Worm (Caenorhabditis elegans) whole organism, L1 larva: Measurements from ENCODE around the gene hmit-1.1.

Experiments used
- C16A3.4 ChIP-seq: fragments of 150-350 bp; optimal IDR thresholded peaks from 2 replicates; lab custom pipeline; 2014; ENCODE audit warnings: missing biosample characterization, missing genetic modification characterization
- C34B4.2 ChIP-seq: sonication (generic microtip); optimal IDR thresholded peaks from 2 replicates; lab custom pipeline; 2017; ENCODE audit warnings: mild to moderate bottlenecking, missing genetic modification characterization, missing compliant biosample characterization
- Y116A8C.19 ChIP-seq: sonication (generic microtip); optimal IDR thresholded peaks from 2 replicates; lab custom pipeline; 2016; ENCODE audit warnings: missing compliant biosample characterization, missing genetic modification characterization, borderline replicate concordance
- ama-1 ChIP-seq: fragments of 150-350 bp; optimal IDR thresholded peaks from 2 replicates; lab custom pipeline; 2014
- blmp-1 ChIP-seq: fragments of 150-350 bp; optimal IDR thresholded peaks from 2 replicates; lab custom pipeline; 2014; ENCODE audit warnings: missing biosample characterization, missing genetic modification characterization
- ceh-8 ChIP-seq: fragments of 200-800 bp; sonication (Bioruptor generic); optimal IDR thresholded peaks from 2 replicates; lab custom pipeline; 2018; ENCODE audit warnings: mild to moderate bottlenecking, missing genetic modification characterization, moderate library complexity, missing compliant biosample characterization
- ceh-82 ChIP-seq, 3 experiments: fragments of 150-350 bp in 1 of 3; sonication (generic microtip) in 2 of 3; optimal IDR thresholded peaks; 2 replicates each; lab custom pipeline; 2014 to 2017; ENCODE audit warnings: missing biosample characterization in 3 of 3, missing genetic modification characterization in 3 of 3
- ces-1 ChIP-seq: fragments of 150-350 bp; optimal IDR thresholded peaks from 2 replicates; lab custom pipeline; 2014; ENCODE audit warnings: missing biosample characterization, missing genetic modification reagents, missing genetic modification characterization
- dpl-1 ChIP-seq, 3 experiments: fragments of 150-350 bp in 2 of 3; sonication (generic microtip) in 1 of 3; optimal IDR thresholded peaks; 2 replicates each; lab custom pipeline; 2014 to 2017; ENCODE audit warnings: missing biosample characterization in 3 of 3, missing genetic modification characterization in 3 of 3, missing genetic modification reagents in 3 of 3
- dsc-1 ChIP-seq: sonication (generic microtip); optimal IDR thresholded peaks from 2 replicates; lab custom pipeline; 2016; ENCODE audit warnings: mild to moderate bottlenecking, missing genetic modification characterization, missing compliant biosample characterization
- efl-3 ChIP-seq: fragments of 200-800 bp; sonication (Bioruptor generic); optimal IDR thresholded peaks from 2 replicates; lab custom pipeline; 2018; ENCODE audit warnings: mild to moderate bottlenecking, missing genetic modification characterization, missing compliant biosample characterization
- egl-13 ChIP-seq: sonication (generic microtip); optimal IDR thresholded peaks from 2 replicates; lab custom pipeline; 2016; ENCODE audit warnings: missing genotype, missing genetic modification reagents, missing genetic modification characterization, missing compliant biosample characterization
- egl-27 ChIP-seq, 2 experiments: fragments of 150-350 bp in 1 of 2; sonication (generic microtip); optimal IDR thresholded peaks; 3 replicates each; lab custom pipeline; 2017 to 2018; ENCODE audit warnings: missing biosample characterization in 2 of 2, missing genetic modification characterization in 2 of 2, missing genetic modification reagents in 2 of 2
- elt-2 ChIP-seq: sonication (generic microtip); optimal IDR thresholded peaks from 2 replicates; lab custom pipeline; 2016; ENCODE audit warnings: missing genetic modification characterization, mild to moderate bottlenecking, inconsistent platforms, missing compliant biosample characterization, missing genetic modification reagents
- elt-3 ChIP-seq, 6 experiments: fragments of 150-350 bp in 1 of 6; sonication (generic microtip); optimal IDR thresholded peaks; 2 replicates each; lab custom pipeline; 2017 to 2018; ENCODE audit warnings: missing biosample characterization in 6 of 6, missing genetic modification characterization in 6 of 6, inconsistent platforms in 1 of 6
- ets-5 ChIP-seq: fragments of 200-800 bp; sonication (Bioruptor generic); IDR thresholded peaks from 2 replicates; pipeline ENCODE4 v1.3.6; 2022; ENCODE audit warnings: missing genetic modification characterization, missing compliant biosample characterization
- fos-1 ChIP-seq: fragments of 150-350 bp; optimal IDR thresholded peaks from 2 replicates; lab custom pipeline; 2014; ENCODE audit warnings: missing biosample characterization, missing genetic modification characterization
- grh-1 ChIP-seq: fragments of 200-800 bp; sonication (Bioruptor generic); IDR thresholded peaks from 2 replicates; pipeline ENCODE4 v1.3.6; 2022; ENCODE audit warnings: missing genetic modification reagents, missing genetic modification characterization, missing compliant biosample characterization
- hlh-4 ChIP-seq: sonication (generic microtip); optimal IDR thresholded peaks from 2 replicates; lab custom pipeline; 2016; ENCODE audit warnings: mild to moderate bottlenecking, missing genetic modification characterization, missing compliant biosample characterization
- isw-1 ChIP-seq: fragments of 200-800 bp; sonication (Bioruptor generic); IDR thresholded peaks from 2 replicates; pipeline ENCODE4 v1.3.6; 2022; ENCODE audit warnings: missing genetic modification characterization, missing compliant biosample characterization
- jun-1 ChIP-seq: fragments of 150-350 bp; optimal IDR thresholded peaks from 2 replicates; lab custom pipeline; 2014; ENCODE audit warnings: missing biosample characterization, missing genetic modification reagents, missing genetic modification characterization
- lin-13 ChIP-seq: fragments of 150-350 bp; optimal IDR thresholded peaks from 2 replicates; lab custom pipeline; 2014; ENCODE audit warnings: missing biosample characterization, missing genetic modification reagents, missing genetic modification characterization
- lin-14 ChIP-seq: fragments of 200-800 bp; sonication (Bioruptor generic); optimal IDR thresholded peaks from 2 replicates; lab custom pipeline; 2018; ENCODE audit warnings: mild to moderate bottlenecking, missing genetic modification characterization, moderate library complexity, missing compliant biosample characterization
- lin-15B ChIP-seq: fragments of 150-350 bp; sonication (generic microtip); optimal IDR thresholded peaks from 3 replicates; lab custom pipeline; 2014; ENCODE audit warnings: missing biosample characterization, missing genetic modification characterization
- lin-35 ChIP-seq, 2 experiments: fragments of 150-350 bp; optimal IDR thresholded peaks; 2 replicates each; lab custom pipeline; 2014; ENCODE audit warnings: missing biosample characterization in 2 of 2, missing genetic modification characterization in 2 of 2, missing genetic modification reagents in 2 of 2
- lir-3 ChIP-seq: sonication (generic microtip); optimal IDR thresholded peaks from 2 replicates; lab custom pipeline; 2016; ENCODE audit warnings: mild to moderate bottlenecking, missing genetic modification characterization, moderate library complexity, missing compliant biosample characterization; ENCODE audit not compliant: poor library complexity
- lsy-2 ChIP-seq, 2 experiments: fragments of 150-350 bp; optimal IDR thresholded peaks; 2 replicates each; lab custom pipeline; 2014; ENCODE audit warnings: missing biosample characterization in 2 of 2, missing genetic modification characterization in 2 of 2
- mab-9 ChIP-seq: fragments of 200-800 bp; sonication (Bioruptor generic); IDR thresholded peaks from 2 replicates; pipeline ENCODE4 v1.3.6; 2022; ENCODE audit warnings: missing genetic modification reagents, missing genetic modification characterization, missing compliant biosample characterization
- nhr-19 ChIP-seq: fragments of 200-800 bp; sonication (Bioruptor generic); conservative IDR thresholded peaks from 2 replicates; pipeline ENCODE4 v1.3.6; 2022; ENCODE audit warnings: missing genetic modification characterization, missing compliant biosample characterization
- nhr-20 ChIP-seq: sonication (generic microtip); optimal IDR thresholded peaks from 2 replicates; lab custom pipeline; 2016; ENCODE audit warnings: mild to moderate bottlenecking, missing genetic modification characterization, missing compliant biosample characterization
- nhr-28 ChIP-seq: fragments of 150-350 bp; optimal IDR thresholded peaks from 2 replicates; lab custom pipeline; 2014; ENCODE audit warnings: missing biosample characterization, missing genetic modification characterization
- nhr-47 ChIP-seq: sonication (generic microtip); optimal IDR thresholded peaks from 2 replicates; lab custom pipeline; 2016; ENCODE audit warnings: mild to moderate bottlenecking, missing genetic modification characterization, moderate library complexity, missing compliant biosample characterization
- nhr-76 ChIP-seq: sonication (generic microtip); optimal IDR thresholded peaks from 2 replicates; lab custom pipeline; 2017; ENCODE audit warnings: missing biosample characterization, missing genetic modification characterization
- nhr-77 ChIP-seq: fragments of 150-350 bp; optimal IDR thresholded peaks from 2 replicates; lab custom pipeline; 2014; ENCODE audit warnings: missing biosample characterization, missing genetic modification characterization
- nhr-85 ChIP-seq: sonication (generic microtip); peaks from one replicate; lab custom pipeline; 2016; ENCODE audit warnings: missing genetic modification characterization, inconsistent platforms, missing compliant biosample characterization
- nhr-90 ChIP-seq: sonication (generic microtip); optimal IDR thresholded peaks from 2 replicates; lab custom pipeline; 2016; ENCODE audit warnings: mild to moderate bottlenecking, missing genetic modification characterization, missing compliant biosample characterization; ENCODE audit not compliant: poor library complexity
- pag-3 ChIP-seq: sonication (generic microtip); optimal IDR thresholded peaks from 2 replicates; lab custom pipeline; 2017; ENCODE audit warnings: missing genetic modification characterization, mild to moderate bottlenecking, missing compliant biosample characterization, antibody characterized with exemption, borderline replicate concordance; ENCODE audit not compliant: insufficient read depth
- rnt-1 ChIP-seq: sonication (generic microtip); optimal IDR thresholded peaks from 2 replicates; lab custom pipeline; 2016; ENCODE audit warnings: mild to moderate bottlenecking, missing genetic modification characterization, moderate library complexity, missing compliant biosample characterization
- skn-1 ChIP-seq: fragments of 150-350 bp; optimal IDR thresholded peaks from 2 replicates; lab custom pipeline; 2014; ENCODE audit warnings: missing biosample characterization, missing genetic modification characterization
- snpc-4 ChIP-seq: fragments of 150-350 bp; optimal IDR thresholded peaks from 2 replicates; lab custom pipeline; 2014; ENCODE audit warnings: missing biosample characterization, missing genetic modification characterization
- snu-23 ChIP-seq: sonication (generic microtip); optimal IDR thresholded peaks from 2 replicates; lab custom pipeline; 2016; ENCODE audit warnings: missing genetic modification characterization, missing compliant biosample characterization
- sup-37 ChIP-seq: fragments of 200-800 bp; sonication (Bioruptor generic); optimal IDR thresholded peaks from 2 replicates; lab custom pipeline; 2018; ENCODE audit warnings: mild to moderate bottlenecking, missing genetic modification characterization, missing compliant biosample characterization
- swsn-7 ChIP-seq: sonication (generic microtip); optimal IDR thresholded peaks from 2 replicates; lab custom pipeline; 2016; ENCODE audit warnings: missing genetic modification characterization, missing compliant biosample characterization
- tbx-2 ChIP-seq: sonication (generic microtip); optimal IDR thresholded peaks from 2 replicates; lab custom pipeline; 2016; ENCODE audit warnings: missing genetic modification characterization, missing compliant biosample characterization
- unc-130 ChIP-seq: fragments of 150-350 bp; optimal IDR thresholded peaks from 2 replicates; lab custom pipeline; 2017; ENCODE audit warnings: missing biosample characterization, missing genetic modification characterization, inconsistent platforms
- unc-30 ChIP-seq: sonication (generic microtip); optimal IDR thresholded peaks from 2 replicates; lab custom pipeline; 2017; ENCODE audit warnings: missing biosample characterization, missing genetic modification characterization
- unc-62 ChIP-seq: fragments of 150-350 bp; optimal IDR thresholded peaks from 2 replicates; lab custom pipeline; 2014; ENCODE audit warnings: missing biosample characterization, missing genetic modification reagents, missing genetic modification characterization
- unc-86 ChIP-seq: sonication (generic microtip); optimal IDR thresholded peaks from 2 replicates; lab custom pipeline; 2016; ENCODE audit warnings: missing genetic modification characterization, missing compliant biosample characterization
- unc-98 ChIP-seq: fragments of 200-800 bp; sonication (Bioruptor generic); IDR thresholded peaks from 2 replicates; pipeline ENCODE4 v1.3.6; 2022; ENCODE audit warnings: missing genetic modification characterization, missing compliant biosample characterization

The hmit-1.1 gene

DNA sequence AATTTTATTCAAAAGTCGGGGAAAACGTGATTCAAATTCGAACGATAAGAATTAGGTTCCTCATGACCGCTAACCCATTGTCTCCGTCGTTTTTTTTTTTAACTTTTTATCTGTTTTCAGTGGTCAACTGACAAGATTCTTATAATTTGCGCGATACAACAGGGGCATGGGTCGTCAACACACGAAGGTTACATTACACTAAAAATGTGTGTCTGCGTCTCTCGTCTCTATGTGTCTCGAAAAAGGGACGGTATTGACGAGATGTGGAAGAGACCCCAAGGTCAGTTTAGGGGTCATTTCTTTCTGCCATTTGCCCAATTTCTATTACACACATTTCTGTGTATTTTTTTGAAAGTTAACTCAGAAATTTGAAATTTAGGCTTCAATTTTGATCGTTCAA, 52.9 kb downstream of the hmit-1.1 start (continued):
- TF ChIP-seq blmp-1 (tag; lab: Kevin White, UChicago) (peak; percentile 36), grh-1 (GFP tag; lab: Robert Waterston, UW) (no peak), ces-1 (GFP tag; lab: Kevin White, UChicago) (no peak), skn-1 (tag; lab: Kevin White, UChicago) (no peak), pag-3 (tag; lab: Kevin White, UChicago) (no peak), elt-3 (tag; optimal IDR thresholded peaks at IDR 0.05; lab: Kevin White, UChicago) (peak in 4 of 6 experiments; percentile 3 to 24 (median 16)), jun-1 (tag; lab: Kevin White, UChicago) (no peak), C16A3.4 (no peak), lin-15B (no peak), ceh-8 (GFP tag; lab: Kevin White, UChicago) (no peak), snu-23 (GFP tag; lab: Kevin White, UChicago) (peak; percentile 40), lsy-2 (tag; optimal IDR thresholded peaks at IDR 0.05; lab: Kevin White, UChicago) (peak in 1 of 2 experiments; percentile 18), fos-1 (tag; lab: Kevin White, UChicago) (no peak), nhr-19 (no peak; the same call in 1 of the 2 replicates), elt-2 (tag; lab: Kevin White, UChicago) (no peak), swsn-7 (no peak), nhr-47 (no peak), lin-14 (GFP tag; lab: Kevin White, UChicago) (peak; percentile 67), nhr-85 (tag; lab: Kevin White, UChicago) (no peak), hlh-4 (tag; lab: Kevin White, UChicago) (no peak), nhr-77 (no peak), Y116A8C.19 (tag; lab: Kevin White, UChicago) (no peak), unc-130 (tag; lab: Kevin White, UChicago) (no peak), unc-30 (tag; lab: Kevin White, UChicago) (no peak), mab-9 (GFP tag; lab: Robert Waterston, UW) (no peak), unc-98 (GFP tag; lab: Robert Waterston, UW) (no peak), ets-5 (GFP tag; lab: Robert Waterston, UW) (no peak), nhr-28 (tag; lab: Kevin White, UChicago) (no peak), C34B4.2 (tag; lab: Kevin White, UChicago) (no peak), dpl-1 (GFP tag; optimal IDR thresholded peaks at IDR 0.05; lab: Kevin White, UChicago) (peak in 1 of 3 experiments; percentile 15), rnt-1 (no peak), efl-3 (GFP tag; lab: Kevin White, UChicago) (no peak), snpc-4 (tag; lab: Kevin White, UChicago) (no peak), egl-27 (tag; optimal IDR thresholded peaks at IDR 0.05; lab: Kevin White, UChicago) (no peak), tbx-2 (tag; lab: Kevin White, UChicago) (no peak), egl-13 (tag; lab: Kevin White, UChicago) (no peak), sup-37 (GFP tag; lab: Kevin White, UChicago) (no peak), nhr-90 (tag; lab: Kevin White, UChicago) (peak; percentile 14), dsc-1 (tag; lab: Kevin White, UChicago) (no peak), nhr-20 (tag; lab: Kevin White, UChicago) (peak; percentile 21), ceh-82 (tag; optimal IDR thresholded peaks at IDR 0.05; lab: Kevin White, UChicago) (no peak), lin-35 (GFP tag; optimal IDR thresholded peaks at IDR 0.05; lab: Kevin White, UChicago) (peak in 1 of 2 experiments; percentile 53), ama-1 (lab: Kevin White, UChicago) (no peak), nhr-76 (no peak), isw-1 (GFP tag; lab: Robert Waterston, UW) (no peak), unc-86 (tag; lab: Kevin White, UChicago) (no peak), unc-62 (GFP tag; lab: Kevin White, UChicago) (no peak), lir-3 (no peak), lin-13 (GFP tag; lab: Kevin White, UChicago) (no peak)
- TF ChIP-seq, all 84 proteins: peak for 12
